Worm (Caenorhabditis elegans) whole organism, young adult: Measurements from ENCODE around the gene H35N09.1.

Experiments used
- B0019.2 ChIP-seq: fragments of 200-800 bp; sonication (Bioruptor generic); conservative IDR thresholded peaks from 2 replicates; pipeline ENCODE4 v1.3.6; 2022; ENCODE audit warnings: missing genetic modification reagents, missing genetic modification characterization, missing compliant biosample characterization
- B0261.1 ChIP-seq: sonication (generic microtip); optimal IDR thresholded peaks from 2 replicates; lab custom pipeline; 2016; ENCODE audit warnings: mild to moderate bottlenecking, missing genetic modification characterization, moderate library complexity, missing compliant biosample characterization
- B0336.3 ChIP-seq: fragments of 200-800 bp; sonication (Bioruptor generic); IDR thresholded peaks from 2 replicates; pipeline ENCODE4 v1.3.6; 2022; ENCODE audit warnings: missing genetic modification characterization, missing compliant biosample characterization
- D2030.7 ChIP-seq: fragments of 200-800 bp; sonication (Bioruptor generic); IDR thresholded peaks from 2 replicates; pipeline ENCODE4 v1.3.6; 2022; ENCODE audit warnings: missing genetic modification reagents, missing genetic modification characterization, missing compliant biosample characterization
- F22D6.2 ChIP-seq: sonication (generic microtip); optimal IDR thresholded peaks from 2 replicates; lab custom pipeline; 2016; ENCODE audit warnings: mild to moderate bottlenecking, missing genetic modification characterization, missing compliant biosample characterization
- F33H1.4 ChIP-seq: fragments of 200-800 bp; sonication (Bioruptor generic); IDR thresholded peaks from 2 replicates; pipeline ENCODE4 v1.3.6; 2022; ENCODE audit warnings: missing genetic modification reagents, missing genetic modification characterization, missing compliant biosample characterization
- F49E8.2 ChIP-seq: sonication (generic microtip); optimal IDR thresholded peaks from 3 replicates; lab custom pipeline; 2017; ENCODE audit warnings: missing genetic modification characterization, mild to moderate bottlenecking, missing compliant biosample characterization, antibody characterized with exemption, moderate library complexity; ENCODE audit not compliant: insufficient read depth
- F57A8.1 ChIP-seq: fragments of 200-800 bp; sonication (Bioruptor generic); optimal IDR thresholded peaks from 2 replicates; lab custom pipeline; 2018; ENCODE audit warnings: mild to moderate bottlenecking, missing genetic modification characterization, moderate library complexity, missing compliant biosample characterization
- F57C9.4 ChIP-seq: sonication (generic microtip); optimal IDR thresholded peaks from 2 replicates; lab custom pipeline; 2017; ENCODE audit warnings: mild to moderate bottlenecking, missing genetic modification characterization, missing compliant biosample characterization
- Y53F4B.3 ChIP-seq: fragments of 200-800 bp; sonication (Bioruptor generic); IDR thresholded peaks from 2 replicates; pipeline ENCODE4 v1.3.6; 2022; ENCODE audit warnings: missing genetic modification reagents, missing genetic modification characterization, missing compliant biosample characterization
- Y67H2A.10 ChIP-seq: fragments of 200-800 bp; sonication (Bioruptor generic); conservative IDR thresholded peaks from 2 replicates; pipeline ENCODE4 v1.3.6; 2022; ENCODE audit warnings: missing genetic modification reagents, missing genetic modification characterization, missing compliant biosample characterization
- ZK185.1 ChIP-seq: sonication (generic microtip); optimal IDR thresholded peaks from 2 replicates; lab custom pipeline; 2016; ENCODE audit warnings: mild to moderate bottlenecking, missing genetic modification characterization, missing compliant biosample characterization; ENCODE audit not compliant: poor library complexity, severe bottlenecking
- atf-7 ChIP-seq: sonication (generic microtip); optimal IDR thresholded peaks from 2 replicates; lab custom pipeline; 2017; ENCODE audit warnings: mild to moderate bottlenecking, missing genetic modification characterization, missing compliant biosample characterization
- attf-6 ChIP-seq: fragments of 200-800 bp; sonication (Bioruptor generic); IDR thresholded peaks from 2 replicates; pipeline ENCODE4 v1.3.6; 2022; ENCODE audit warnings: missing genetic modification reagents, missing genetic modification characterization, missing compliant biosample characterization
- bed-1 ChIP-seq: fragments of 200-800 bp; sonication (Bioruptor generic); IDR thresholded peaks from 2 replicates; pipeline ENCODE4 v1.3.6; 2022; ENCODE audit warnings: missing genetic modification reagents, missing genetic modification characterization, missing compliant biosample characterization
- ccch-3 ChIP-seq: fragments of 200-800 bp; sonication (Bioruptor generic); optimal IDR thresholded peaks from 2 replicates; lab custom pipeline; 2018; ENCODE audit warnings: mild to moderate bottlenecking, missing genetic modification characterization, missing compliant biosample characterization
- ceh-91 ChIP-seq: fragments of 200-800 bp; sonication (Bioruptor generic); IDR thresholded peaks from 2 replicates; pipeline ENCODE4 v1.3.6; 2022; ENCODE audit warnings: missing genetic modification reagents, missing genetic modification characterization, missing compliant biosample characterization
- dpff-1 ChIP-seq: sonication (generic microtip); optimal IDR thresholded peaks from 2 replicates; lab custom pipeline; 2017; ENCODE audit warnings: mild to moderate bottlenecking, missing genetic modification characterization, missing compliant biosample characterization
- egrh-3 ChIP-seq: fragments of 200-800 bp; sonication (Bioruptor generic); IDR thresholded peaks from 2 replicates; pipeline ENCODE4 v1.3.6; 2022; ENCODE audit warnings: missing genetic modification reagents, missing genetic modification characterization, missing compliant biosample characterization
- ekl-4 ChIP-seq: fragments of 200-800 bp; sonication (Bioruptor generic); IDR thresholded peaks from 2 replicates; pipeline ENCODE4 v1.3.6; 2022; ENCODE audit warnings: missing genetic modification reagents, missing genetic modification characterization, missing compliant biosample characterization
- him-1 ChIP-seq: sonication (generic microtip); optimal IDR thresholded peaks from 2 replicates; lab custom pipeline; 2016; ENCODE audit warnings: missing genotype, missing genetic modification reagents, missing genetic modification characterization, missing compliant biosample characterization
- hrde-1 ChIP-seq: sonication (generic microtip); optimal IDR thresholded peaks from 2 replicates; lab custom pipeline; 2016; ENCODE audit warnings: missing genetic modification characterization, mild to moderate bottlenecking, missing compliant biosample characterization, moderate library complexity, missing genotype, missing genetic modification reagents, borderline replicate concordance
- hsf-1 ChIP-seq: fragments of 200-800 bp; sonication (Bioruptor generic); IDR thresholded peaks from 2 replicates; pipeline ENCODE4 v1.3.6; 2022; ENCODE audit warnings: missing genetic modification reagents, missing genetic modification characterization, missing compliant biosample characterization
- madf-10 ChIP-seq: sonication (generic microtip); optimal IDR thresholded peaks from 2 replicates; lab custom pipeline; 2016; ENCODE audit warnings: mild to moderate bottlenecking, missing genetic modification characterization, missing compliant biosample characterization
- nfya-1 ChIP-seq: sonication (generic microtip); optimal IDR thresholded peaks from 2 replicates; lab custom pipeline; 2017; ENCODE audit warnings: antibody characterized with exemption, missing compliant biosample characterization, missing genetic modification characterization, borderline replicate concordance; ENCODE audit not compliant: insufficient read depth
- nfyb-1 ChIP-seq: fragments of 200-800 bp; sonication (Bioruptor generic); IDR thresholded peaks from 2 replicates; pipeline ENCODE4 v1.3.6; 2022; ENCODE audit warnings: missing genetic modification reagents, missing genetic modification characterization, missing compliant biosample characterization
- nhr-27 ChIP-seq: fragments of 200-800 bp; sonication (Bioruptor generic); optimal IDR thresholded peaks from 2 replicates; lab custom pipeline; 2018; ENCODE audit warnings: mild to moderate bottlenecking, missing genetic modification characterization, moderate library complexity, missing compliant biosample characterization
- nhr-80 ChIP-seq: sonication (generic microtip); optimal IDR thresholded peaks from 2 replicates; lab custom pipeline; 2016; ENCODE audit warnings: missing genetic modification characterization, missing compliant biosample characterization
- repo-1 ChIP-seq: sonication (generic microtip); optimal IDR thresholded peaks from 2 replicates; lab custom pipeline; 2017; ENCODE audit warnings: mild to moderate bottlenecking, missing genetic modification characterization, missing compliant biosample characterization
- snpc-4 ChIP-seq, 5 experiments: fragments of 150-350 bp in 1 of 5; sonication (generic microtip) in 4 of 5; optimal IDR thresholded peaks; 2 replicates each; lab custom pipeline; 2014 to 2018; ENCODE audit warnings: missing genetic modification characterization in 5 of 5, missing biosample characterization in 3 of 5, antibody characterized with exemption in 2 of 5, mild to moderate bottlenecking in 2 of 5, missing compliant biosample characterization in 2 of 5, missing genotype in 2 of 5, moderate library complexity in 2 of 5, missing genetic modification reagents in 1 of 5
- tbp1 ChIP-seq: fragments of 200-800 bp; sonication (Bioruptor generic); optimal IDR thresholded peaks from 2 replicates; lab custom pipeline; 2018; ENCODE audit warnings: mild to moderate bottlenecking, missing genetic modification characterization, missing compliant biosample characterization
- zfh-2 ChIP-seq: fragments of 200-800 bp; sonication (Bioruptor generic); conservative IDR thresholded peaks from 2 replicates; pipeline ENCODE4 v1.3.6; 2022; ENCODE audit warnings: missing genetic modification reagents, missing genetic modification characterization, missing compliant biosample characterization
- ztf-28 ChIP-seq: fragments of 200-800 bp; sonication (Bioruptor generic); IDR thresholded peaks from 2 replicates; pipeline ENCODE4 v1.3.6; 2022; ENCODE audit warnings: missing genetic modification reagents, missing genetic modification characterization, missing compliant biosample characterization

H35N09.1 gene

ce11 chrX:8563663-8564450 is 41.3 kb upstream of the H35N09.1 start:
- no peak for TF ChIP-seq B0261.1 (tag; lab: Kevin White, UChicago)
- peak; percentile 60 for TF ChIP-seq nhr-80 (tag; lab: Kevin White, UChicago)

DNA sequence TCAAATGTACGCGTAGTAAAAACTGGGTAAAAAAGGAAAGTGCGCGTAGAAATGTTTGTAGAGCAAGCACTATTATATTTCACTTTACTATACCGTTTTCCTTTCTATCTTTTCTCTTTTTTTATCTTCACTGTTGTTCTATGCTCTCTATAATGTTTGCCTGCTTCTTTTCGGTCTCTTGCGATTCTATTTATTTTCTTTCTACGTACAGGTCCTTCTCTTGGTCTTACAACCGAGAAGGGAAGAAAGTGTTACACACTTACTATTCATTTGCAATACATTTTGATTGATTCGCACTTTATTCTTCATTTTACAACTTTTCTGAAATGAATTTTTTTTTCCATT is 40.7 kb upstream of the H35N09.1 start:
- no peak for TF ChIP-seq snpc-4 (GFP tag; optimal IDR thresholded peaks at IDR 0.05; lab: Kevin White, UChicago)
- no peak for TF ChIP-seq snpc-4 (tag; optimal IDR thresholded peaks at IDR 0.05; lab: Kevin White, UChicago)
- TF ChIP-seq bed-1: no peak
- no peak for TF ChIP-seq ztf-28 (GFP tag; lab: Robert Waterston, UW)
- TF ChIP-seq dpff-1: no peak
- TF ChIP-seq madf-10 (tag; lab: Kevin White, UChicago): no peak

ce11 chrX:8565810-8566416 is 39.2 kb upstream of the H35N09.1 start:
- TF ChIP-seq atf-7 (tag; lab: Kevin White, UChicago) (no peak), attf-6 (GFP tag; lab: Robert Waterston, UW) (no peak), F22D6.2 (tag; lab: Kevin White, UChicago) (no peak), nfyb-1 (GFP tag; lab: Robert Waterston, UW) (0 out of 2 replicates have a peak, but pooled peaks have one; percentile 42), ekl-4 (no peak), egrh-3 (no peak), nfya-1 (tag; lab: Kevin White, UChicago) (no peak), nhr-27 (no peak), hsf-1 (GFP tag; lab: Robert Waterston, UW) (no peak)

ce11 chrX:8566521-8567032 is 38.6 kb upstream of the H35N09.1 start:
- TF ChIP-seq repo-1 (tag; lab: Kevin White, UChicago): no peak
- TF ChIP-seq hrde-1 (tag; lab: Kevin White, UChicago): no peak
- TF ChIP-seq F57C9.4: no peak
- no peak for TF ChIP-seq B0019.2
- no peak for TF ChIP-seq tbp1 (GFP tag; lab: Kevin White, UChicago)
- TF ChIP-seq F57A8.1 (GFP tag; lab: Kevin White, UChicago): no peak
- TF ChIP-seq him-1: no peak
- TF ChIP-seq zfh-2: no peak
- no peak for TF ChIP-seq F49E8.2 (tag; lab: Kevin White, UChicago)
- no peak for TF ChIP-seq nfyb-1 (GFP tag; lab: Robert Waterston, UW)
- no peak for TF ChIP-seq F33H1.4 (GFP tag; lab: Robert Waterston, UW)
- no peak for TF ChIP-seq Y67H2A.10 (GFP tag; lab: Robert Waterston, UW)
- no peak for TF ChIP-seq ccch-3
- TF ChIP-seq Y53F4B.3: no peak
- no peak for TF ChIP-seq B0336.3 (GFP tag; lab: Robert Waterston, UW)
- no peak for TF ChIP-seq ZK185.1
- no peak for TF ChIP-seq ceh-91 (GFP tag; lab: Robert Waterston, UW)
- no peak for TF ChIP-seq ekl-4
- TF ChIP-seq D2030.7 (GFP tag; lab: Robert Waterston, UW): no peak
- no peak for TF ChIP-seq egrh-3
- TF ChIP-seq, all 124 proteins: peak for 0
